Worm (Caenorhabditis elegans) whole organism, early embryonic: ENCODE measurements around the gene ttr-48.

ENCODE experiments used
- F13C5.2 ChIP-seq: sonication (generic microtip); optimal IDR thresholded peaks from 2 replicates; lab custom pipeline; 2017; ENCODE audit warnings: mild to moderate bottlenecking, missing genetic modification characterization, inconsistent platforms, missing compliant biosample characterization
- ama-1 ChIP-seq: fragments of 150-350 bp; optimal IDR thresholded peaks from 2 replicates; lab custom pipeline; 2014
- flt-1 ChIP-seq: fragments of 200-800 bp; sonication (Bioruptor generic); IDR thresholded peaks from 2 replicates; pipeline ENCODE4 v1.3.6; 2022; ENCODE audit warnings: missing genetic modification characterization, missing compliant biosample characterization
- hnd-1 ChIP-seq: sonication (generic microtip); optimal IDR thresholded peaks from 2 replicates; lab custom pipeline; 2016; ENCODE audit warnings: missing genetic modification characterization, missing compliant biosample characterization
- pes-1 ChIP-seq: fragments of 200-800 bp; sonication (Bioruptor generic); IDR thresholded peaks from 2 replicates; pipeline ENCODE4 v1.3.6; 2022; ENCODE audit warnings: missing genetic modification reagents, missing genetic modification characterization, missing compliant biosample characterization
- tbx-37 ChIP-seq: fragments of 200-800 bp; sonication (Bioruptor generic); conservative IDR thresholded peaks from 2 replicates; pipeline ENCODE4 v1.3.6; 2022; ENCODE audit warnings: missing genetic modification reagents, missing genetic modification characterization, missing compliant biosample characterization

DNA sequence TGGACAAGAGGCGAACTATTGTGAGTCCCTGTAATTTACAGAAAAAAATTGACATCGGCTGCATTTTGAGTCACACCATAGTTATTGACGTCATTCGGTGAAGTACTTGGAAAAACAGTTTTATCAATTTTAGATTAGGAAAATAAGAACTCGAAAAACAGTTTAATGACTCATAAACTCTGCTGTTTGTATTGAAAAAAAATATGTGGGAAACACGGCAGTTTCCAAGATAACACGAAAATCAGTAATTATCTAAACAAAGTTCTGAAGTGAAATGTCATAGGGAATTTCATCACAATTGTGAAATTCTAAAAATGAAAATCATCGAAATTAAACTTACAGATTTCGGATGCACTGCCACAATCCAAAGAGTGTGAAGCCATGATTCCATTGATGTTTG, 27.4 kb downstream of the ttr-48 start:
- no peak for TF ChIP-seq ama-1 (lab: Kevin White, UChicago)
- no peak for TF ChIP-seq tbx-37 (GFP tag; lab: Robert Waterston, UW)
- TF ChIP-seq hnd-1 = no peak
- TF ChIP-seq F13C5.2 = no peak
- no peak for TF ChIP-seq pes-1
- no peak for TF ChIP-seq flt-1
